Worm (Caenorhabditis elegans): Measurements from ENCODE around the gene srh-89.

srh-89 gene

ce11 chrV:7432441-7433146 is 32.0 kb downstream of the srh-89 start (continued):
- TF ChIP-seq unc-62 (GFP tag; optimal IDR thresholded peaks at IDR 0.05 in 1 of 2) (peak in 1 of 2 experiments; percentile 74), unc-62 (tag; optimal IDR thresholded peaks at IDR 0.05) (no peak), lin-1 (GFP tag; IDR thresholded peaks at IDR 0.05) (peak; percentile 58; the same call in 1 of the 2 replicates), ceh-32 (tag; optimal IDR thresholded peaks at IDR 0.05; ENCODE audit: poor library complexity) (no peak), ceh-62 (tag; optimal IDR thresholded peaks at IDR 0.05) (no peak), ama-1 (optimal IDR thresholded peaks at IDR 0.05) (peak; percentile 73), madf-5 (GFP tag; IDR thresholded peaks at IDR 0.05) (peak; percentile 9 to 66; a peak in 1 of 4 replicates), snpc-4 (tag; optimal IDR thresholded peaks at IDR 0.05) (no peak), hif-1 (tag; optimal IDR thresholded peaks at IDR 0.05) (peak in 1 of 2 experiments; percentile 11), F26F4.8 (GFP tag; conservative IDR thresholded peaks at IDR 0.05) (no peak), spr-1 (tag; optimal IDR thresholded peaks at IDR 0.05) (peak; percentile 40), dpl-1 (GFP tag; optimal IDR thresholded peaks at IDR 0.05) (no peak), F10B5.3 (tag; optimal IDR thresholded peaks at IDR 0.05) (no peak), ztf-11 (tag; optimal IDR thresholded peaks at IDR 0.05) (no peak), arid-1 (GFP tag; conservative IDR thresholded peaks at IDR 0.05) (peak; percentile 46; the same call in 1 of the 2 replicates), D1046.2 (GFP tag; IDR thresholded peaks at IDR 0.05) (no peak), T20F7.1 (GFP tag; optimal IDR thresholded peaks at IDR 0.05) (peak; percentile 22), sdz-12 (GFP tag; optimal IDR thresholded peaks at IDR 0.05) (peak; percentile 87), nhr-6 (tag; optimal IDR thresholded peaks at IDR 0.05) (no peak), dve-1 (tag; optimal IDR thresholded peaks at IDR 0.05; ENCODE audit: insufficient read depth) (peak; percentile 69), nhr-10 (tag; optimal IDR thresholded peaks at IDR 0.05) (no peak), zfp-3 (GFP tag; conservative IDR thresholded peaks at IDR 0.05) (peak; percentile 90), lim-7 (GFP tag; IDR thresholded peaks at IDR 0.05) (0 out of 2 replicates have a peak, but pooled peaks have one; percentile 42), skn-1 (tag; optimal IDR thresholded peaks at IDR 0.05) (no peak), dmd-8 (GFP tag; IDR thresholded peaks at IDR 0.05) (no peak), lsy-2 (tag; optimal IDR thresholded peaks at IDR 0.05) (peak in 1 of 2 experiments; percentile 7), nhr-28 (tag; optimal IDR thresholded peaks at IDR 0.05) (no peak), Y75B8A.6 (GFP tag; IDR thresholded peaks at IDR 0.05) (0 out of 2 replicates have a peak, but pooled peaks have one; percentile 27)

ce11 chrV:7431016-7431415 is 33.6 kb downstream of the srh-89 start, which contains the start of gene srw-71:
Gene srw-71, minus strand, starts transcription at chrV:7431116.
- TF ChIP-seq nhr-10 (tag; optimal IDR thresholded peaks at IDR 0.05) (no peak), aha-1 (tag) (peak; percentile 11)

ce11 chrV:7428880-7429279 is 35.7 kb downstream of the srh-89 start, which contains the start of gene srw-69:
Gene srw-69, minus strand, starts transcription at chrV:7428980.
- TF ChIP-seq lin-13 (GFP tag; optimal IDR thresholded peaks at IDR 0.05), result no peak
- TF ChIP-seq nhr-76 (tag; optimal IDR thresholded peaks at IDR 0.05), result no peak
- TF ChIP-seq F37D6.2 (tag; optimal IDR thresholded peaks at IDR 0.05), result no peak
- no peak for TF ChIP-seq pha-4 (GFP tag; IDR thresholded peaks at IDR 0.05)
- no peak for TF ChIP-seq pha-4 (tag; optimal IDR thresholded peaks at IDR 0.05)
- TF ChIP-seq unc-130 (GFP tag; optimal IDR thresholded peaks at IDR 0.05), result no peak
- TF ChIP-seq snpc-4 (tag; optimal IDR thresholded peaks at IDR 0.05), result no peak
- no peak for TF ChIP-seq set-16 (GFP tag; IDR thresholded peaks at IDR 0.05)
- no peak for TF ChIP-seq dve-1 (tag; optimal IDR thresholded peaks at IDR 0.05; ENCODE audit: insufficient read depth)
- no peak for TF ChIP-seq tag-97 (GFP tag; IDR thresholded peaks at IDR 0.05)
- no peak for TF ChIP-seq lin-15B (tag; optimal IDR thresholded peaks at IDR 0.05)
- no peak for TF ChIP-seq hmg-1.1 (GFP tag; IDR thresholded peaks at IDR 0.05)
- no peak for TF ChIP-seq madf-9 (GFP tag; conservative IDR thresholded peaks at IDR 0.05)
- no peak for TF ChIP-seq nhr-102 (tag; optimal IDR thresholded peaks at IDR 0.05)
- no peak for TF ChIP-seq ztf-11 (tag; optimal IDR thresholded peaks at IDR 0.05)
- no peak for TF ChIP-seq spr-3 (GFP tag; optimal IDR thresholded peaks at IDR 0.05)
- TF ChIP-seq aha-1 (tag), result no peak
- TF ChIP-seq ces-1 (GFP tag; optimal IDR thresholded peaks at IDR 0.05), result no peak
- TF ChIP-seq mdt-29 (GFP tag; IDR thresholded peaks at IDR 0.05), result no peak
